Fruit fly (Drosophila melanogaster) Kc167 (cell line): ENCODE data around the gene Mpi.

Experiments
- Myc ChIP-seq: fragments of >200 bp; optimal IDR thresholded peaks from 2 replicates; lab custom pipeline; 2017; ENCODE audit warnings: missing external identifiers
- Sin3A ChIP-seq: fragments of >200 bp; optimal IDR thresholded peaks from 2 replicates; lab custom pipeline; 2018; ENCODE audit warnings: missing external identifiers
- h ChIP-seq: fragments of >200 bp; optimal IDR thresholded peaks from 3 replicates; lab custom pipeline; 2018; ENCODE audit warnings: missing external identifiers
- psq ChIP-seq: fragments of >200 bp; optimal IDR thresholded peaks from 2 replicates; lab custom pipeline; 2017; ENCODE audit warnings: missing external identifiers
- ttk ChIP-seq: sonication (Bioruptor generic); optimal IDR thresholded peaks from 2 replicates; lab custom pipeline; 2017; ENCODE audit warnings: missing external identifiers

DNA sequence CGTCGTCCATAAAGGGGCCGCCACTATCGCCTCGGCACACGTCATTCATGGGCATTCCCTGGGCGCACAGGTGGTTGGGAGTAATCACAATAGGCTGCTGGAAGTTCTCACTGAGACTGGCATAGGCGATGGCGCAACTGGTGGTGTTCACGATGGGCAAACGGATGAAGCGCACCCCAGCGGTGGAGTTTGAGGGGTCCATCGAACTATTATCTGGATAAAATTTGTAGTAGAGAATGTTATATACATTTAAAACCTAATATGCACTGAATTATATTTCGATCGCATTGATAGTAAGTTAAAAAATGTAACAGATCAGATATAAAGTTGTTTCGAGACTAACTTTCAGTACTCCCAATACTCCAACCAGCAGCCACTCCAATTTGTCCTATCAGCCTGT is 16.2 kb upstream of the Mpi start, which contains the start of gene CG31415:
- no peak for TF ChIP-seq Sin3A
- TF ChIP-seq psq (lab: Kevin White, UChicago) = no peak
- no peak for TF ChIP-seq h (lab: Kevin White, UChicago)
- no peak for TF ChIP-seq Myc
- TF ChIP-seq ttk = no peak
